Worm (Caenorhabditis elegans) whole organism, L4 larva: ENCODE results near the gene nlp-25.

Experiments used
- nhr-76 ChIP-seq: fragments of 150-350 bp; optimal IDR thresholded peaks from 2 replicates; lab custom pipeline; 2014; ENCODE audit warnings: missing biosample characterization, missing genetic modification characterization
- nhr-77 ChIP-seq: fragments of 150-350 bp; optimal IDR thresholded peaks from 2 replicates; lab custom pipeline; 2014; ENCODE audit warnings: missing biosample characterization, missing genetic modification characterization
- unc-130 ChIP-seq: sonication (generic microtip); optimal IDR thresholded peaks from 2 replicates; lab custom pipeline; 2016; ENCODE audit warnings: missing genetic modification reagents, missing genetic modification characterization, missing compliant biosample characterization

ce11 chrV:19623523-19624312 is 17.7 kb downstream of the nlp-25 start:
- TF ChIP-seq unc-130 (GFP tag; lab: Kevin White, UChicago) (no peak), nhr-77 (tag; lab: Kevin White, UChicago) (no peak), nhr-76 (tag; lab: Kevin White, UChicago) (no peak)
